Worm (Caenorhabditis elegans) whole organism, L2 larva: ENCODE results near the gene F44G4.3.

ENCODE experiments used
- C34F6.9 ChIP-seq: fragments of 150-350 bp; optimal IDR thresholded peaks from 2 replicates; lab custom pipeline; 2014; ENCODE audit warnings: missing biosample characterization, missing genetic modification characterization
- F13H6.1 ChIP-seq: sonication (generic microtip); optimal IDR thresholded peaks from 2 replicates; lab custom pipeline; 2016; ENCODE audit warnings: missing genetic modification characterization, missing compliant biosample characterization
- R02D3.7 ChIP-seq: fragments of 150-350 bp; optimal IDR thresholded peaks from 2 replicates; lab custom pipeline; 2014; ENCODE audit warnings: missing biosample characterization, missing genetic modification characterization
- Y55F3AM.14 ChIP-seq: fragments of 200-800 bp; sonication (Bioruptor generic); optimal IDR thresholded peaks from 2 replicates; lab custom pipeline; 2018; ENCODE audit warnings: mild to moderate bottlenecking, missing genetic modification characterization, missing compliant biosample characterization
- ZK546.5 ChIP-seq: sonication (generic microtip); optimal IDR thresholded peaks from 2 replicates; lab custom pipeline; 2017; ENCODE audit warnings: missing biosample characterization, missing genetic modification characterization
- alr-1 ChIP-seq: fragments of 150-350 bp; optimal IDR thresholded peaks from 2 replicates; lab custom pipeline; 2014; ENCODE audit warnings: missing biosample characterization, missing genetic modification characterization
- aly-2 ChIP-seq: fragments of 150-350 bp; optimal IDR thresholded peaks from 2 replicates; lab custom pipeline; 2014; ENCODE audit warnings: missing biosample characterization, missing genetic modification characterization
- ama-1 ChIP-seq: fragments of 150-350 bp; optimal IDR thresholded peaks from 2 replicates; lab custom pipeline; 2018; ENCODE audit warnings: inconsistent platforms
- blmp-1 ChIP-seq: sonication (generic microtip); optimal IDR thresholded peaks from 2 replicates; lab custom pipeline; 2017; ENCODE audit warnings: missing genetic modification characterization, mild to moderate bottlenecking, missing compliant biosample characterization, antibody characterized with exemption, moderate library complexity; ENCODE audit not compliant: insufficient read depth
- ceh-16 ChIP-seq: fragments of 150-350 bp; optimal IDR thresholded peaks from 2 replicates; lab custom pipeline; 2014; ENCODE audit warnings: missing biosample characterization, missing genetic modification characterization
- ceh-82 ChIP-seq: fragments of 150-350 bp; optimal IDR thresholded peaks from 2 replicates; lab custom pipeline; 2014; ENCODE audit warnings: missing biosample characterization, missing genetic modification characterization
- crh-2 ChIP-seq: sonication (generic microtip); optimal IDR thresholded peaks from 2 replicates; lab custom pipeline; 2017; ENCODE audit warnings: missing biosample characterization, missing genetic modification characterization
- dmd-4 ChIP-seq: sonication (generic microtip); optimal IDR thresholded peaks from 2 replicates; lab custom pipeline; 2017; ENCODE audit warnings: missing biosample characterization, missing genetic modification characterization
- egl-27 ChIP-seq: sonication (generic microtip); optimal IDR thresholded peaks from 3 replicates; lab custom pipeline; 2017; ENCODE audit warnings: missing biosample characterization, missing genetic modification reagents, missing genetic modification characterization
- elt-1 ChIP-seq: fragments of 150-350 bp; optimal IDR thresholded peaks from 2 replicates; lab custom pipeline; 2014; ENCODE audit warnings: missing biosample characterization, missing genetic modification characterization
- elt-3 ChIP-seq: sonication (generic microtip); optimal IDR thresholded peaks from 2 replicates; lab custom pipeline; 2017; ENCODE audit warnings: missing biosample characterization, missing genetic modification characterization
- fos-1 ChIP-seq: fragments of 150-350 bp; optimal IDR thresholded peaks from 2 replicates; lab custom pipeline; 2014; ENCODE audit warnings: missing biosample characterization, missing genetic modification characterization
- gmeb-1 ChIP-seq: fragments of 150-350 bp; optimal IDR thresholded peaks from 2 replicates; lab custom pipeline; 2014; ENCODE audit warnings: missing biosample characterization, missing genetic modification characterization
- lin-11 ChIP-seq: fragments of 150-350 bp; sonication (generic microtip); optimal IDR thresholded peaks from 2 replicates; lab custom pipeline; 2014; ENCODE audit warnings: missing biosample characterization, missing genetic modification characterization, inconsistent platforms, mixed read lengths
- lin-13 ChIP-seq: fragments of 150-350 bp; optimal IDR thresholded peaks from 2 replicates; lab custom pipeline; 2014; ENCODE audit warnings: missing biosample characterization, missing genetic modification reagents, missing genetic modification characterization
- lin-39 ChIP-seq: fragments of 150-350 bp; optimal IDR thresholded peaks from 2 replicates; lab custom pipeline; 2014; ENCODE audit warnings: missing biosample characterization, missing genetic modification reagents, missing genetic modification characterization
- lsy-2 ChIP-seq, 2 experiments: fragments of 150-350 bp in 1 of 2; sonication (generic microtip) in 1 of 2; optimal IDR thresholded peaks; 2 replicates each; lab custom pipeline; 2014 to 2017; ENCODE audit warnings: missing biosample characterization in 2 of 2, missing genetic modification characterization in 2 of 2
- mab-5 ChIP-seq: fragments of 150-350 bp; optimal IDR thresholded peaks from 2 replicates; lab custom pipeline; 2014; ENCODE audit warnings: missing biosample characterization, missing genetic modification characterization
- mbf-1 ChIP-seq: sonication (generic microtip); optimal IDR thresholded peaks from 2 replicates; lab custom pipeline; 2017; ENCODE audit warnings: missing biosample characterization, missing genetic modification characterization
- mdl-1 ChIP-seq, 2 experiments: fragments of 150-350 bp in 1 of 2; sonication (generic microtip) in 1 of 2; optimal IDR thresholded peaks; 2 replicates each; lab custom pipeline; 2017; ENCODE audit warnings: missing biosample characterization in 2 of 2, missing genetic modification characterization in 2 of 2
- nhr-10 ChIP-seq: sonication (generic microtip); optimal IDR thresholded peaks from 2 replicates; lab custom pipeline; 2017; ENCODE audit warnings: missing biosample characterization, missing genetic modification characterization
- nhr-11 ChIP-seq: fragments of 150-350 bp; optimal IDR thresholded peaks from 2 replicates; lab custom pipeline; 2014; ENCODE audit warnings: missing biosample characterization, missing genetic modification characterization
- nhr-12 ChIP-seq: fragments of 150-350 bp; optimal IDR thresholded peaks from 2 replicates; lab custom pipeline; 2014; ENCODE audit warnings: missing biosample characterization, missing genetic modification characterization
- nhr-129 ChIP-seq: fragments of 150-350 bp; optimal IDR thresholded peaks from 2 replicates; lab custom pipeline; 2014; ENCODE audit warnings: missing biosample characterization, missing genetic modification characterization
- nhr-21 ChIP-seq: fragments of 150-350 bp; optimal IDR thresholded peaks from 2 replicates; lab custom pipeline; 2014; ENCODE audit warnings: missing biosample characterization, missing genetic modification characterization
- nhr-23 ChIP-seq: fragments of 150-350 bp; optimal IDR thresholded peaks from 2 replicates; lab custom pipeline; 2014; ENCODE audit warnings: missing biosample characterization, missing genetic modification reagents, missing genetic modification characterization
- nhr-237 ChIP-seq: fragments of 150-350 bp; optimal IDR thresholded peaks from 2 replicates; lab custom pipeline; 2014; ENCODE audit warnings: missing biosample characterization, missing genetic modification characterization
- nhr-25 ChIP-seq: fragments of 150-350 bp; sonication (generic microtip); optimal IDR thresholded peaks from 3 replicates; lab custom pipeline; 2014; ENCODE audit warnings: missing biosample characterization, missing genetic modification characterization
- nhr-6 ChIP-seq: fragments of 150-350 bp; optimal IDR thresholded peaks from 2 replicates; lab custom pipeline; 2014; ENCODE audit warnings: missing biosample characterization, missing genetic modification characterization
- nhr-77 ChIP-seq: fragments of 150-350 bp; optimal IDR thresholded peaks from 2 replicates; lab custom pipeline; 2014; ENCODE audit warnings: missing biosample characterization, missing genetic modification characterization
- peb-1 ChIP-seq: fragments of 150-350 bp; optimal IDR thresholded peaks from 2 replicates; lab custom pipeline; 2014; ENCODE audit warnings: missing biosample characterization, missing genetic modification characterization
- sem-4 ChIP-seq: fragments of 150-350 bp; optimal IDR thresholded peaks from 2 replicates; lab custom pipeline; 2014; ENCODE audit warnings: missing biosample characterization, missing genetic modification reagents, missing genetic modification characterization
- skn-1 ChIP-seq: sonication (generic microtip); optimal IDR thresholded peaks from 2 replicates; lab custom pipeline; 2017; ENCODE audit warnings: missing biosample characterization, missing genetic modification characterization
- sma-3 ChIP-seq: sonication (generic microtip); optimal IDR thresholded peaks from 2 replicates; lab custom pipeline; 2016; ENCODE audit warnings: missing genetic modification reagents, missing genetic modification characterization, missing compliant biosample characterization
- sma-9 ChIP-seq, 2 experiments: fragments of 150-350 bp in 1 of 2; sonication (generic microtip) in 1 of 2; optimal IDR thresholded peaks; 2 replicates each; lab custom pipeline; 2014 to 2016; ENCODE audit warnings: missing genetic modification characterization in 2 of 2, mild to moderate bottlenecking in 1 of 2, missing biosample characterization in 1 of 2, missing compliant biosample characterization in 1 of 2, missing genetic modification reagents in 1 of 2, moderate library complexity in 1 of 2
- snpc-4 ChIP-seq: fragments of 150-350 bp; optimal IDR thresholded peaks from 2 replicates; lab custom pipeline; 2014; ENCODE audit warnings: missing biosample characterization, missing genetic modification characterization
- unc-55 ChIP-seq: fragments of 150-350 bp; sonication (generic microtip); optimal IDR thresholded peaks from 3 replicates; lab custom pipeline; 2014; ENCODE audit warnings: missing biosample characterization, missing genetic modification reagents, missing genetic modification characterization
- unc-62 ChIP-seq: fragments of 150-350 bp; optimal IDR thresholded peaks from 2 replicates; lab custom pipeline; 2014; ENCODE audit warnings: missing biosample characterization, missing genetic modification reagents, missing genetic modification characterization
- zag-1 ChIP-seq: fragments of 150-350 bp; optimal IDR thresholded peaks from 2 replicates; lab custom pipeline; 2014; ENCODE audit warnings: missing biosample characterization, missing genetic modification characterization
- ztf-1 ChIP-seq: fragments of 200-800 bp; sonication (Bioruptor generic); conservative IDR thresholded peaks from 2 replicates; pipeline ENCODE4 v1.3.6; 2022; ENCODE audit warnings: missing genetic modification characterization, missing compliant biosample characterization
- ztf-11 ChIP-seq: sonication (generic microtip); optimal IDR thresholded peaks from 2 replicates; lab custom pipeline; 2017; ENCODE audit warnings: missing biosample characterization, missing genetic modification characterization
- ztf-4 ChIP-seq: fragments of 150-350 bp; optimal IDR thresholded peaks from 2 replicates; lab custom pipeline; 2014; ENCODE audit warnings: missing biosample characterization, missing genetic modification characterization

F44G4.3 gene

ce11 chrII:8964835-8965234 is 32.6 kb downstream of the F44G4.3 start, which contains the start of the genes ndub-3 and C18E9.2:
Gene ndub-3, minus strand, starts transcription at chrII:8964890.
Gene C18E9.2, plus strand, starts transcription at chrII:8965006.
- no peak for TF ChIP-seq gmeb-1 (tag; lab: Kevin White, UChicago)
- TF ChIP-seq nhr-25 (tag; lab: Kevin White, UChicago) = no peak
- TF ChIP-seq C34F6.9 (tag; lab: Kevin White, UChicago) = peak; percentile 55
- peak in 1 of 2 experiments; percentile 66 for TF ChIP-seq lsy-2 (tag; optimal IDR thresholded peaks at IDR 0.05; lab: Kevin White, UChicago)
- TF ChIP-seq unc-55 (GFP tag; lab: Kevin White, UChicago) = peak; percentile 78
- TF ChIP-seq ceh-16 (tag; lab: Kevin White, UChicago) = no peak
- no peak for TF ChIP-seq nhr-12 (tag; lab: Kevin White, UChicago)
- TF ChIP-seq nhr-129 (tag; lab: Kevin White, UChicago) = peak; percentile 60
- peak; percentile 52 for TF ChIP-seq lin-11 (tag; lab: Kevin White, UChicago)
- peak; percentile 32 for TF ChIP-seq fos-1 (tag; lab: Kevin White, UChicago)
- peak; percentile 40 for TF ChIP-seq crh-2 (tag; lab: Kevin White, UChicago)

ce11 chrII:8964049-8964448 is 33.4 kb downstream of the F44G4.3 start, which contains the start of gene sftd-3:
Gene sftd-3, minus strand, starts transcription at chrII:8964149.
- no peak for TF ChIP-seq lin-39 (tag; lab: Kevin White, UChicago)
- no peak for TF ChIP-seq nhr-129 (tag; lab: Kevin White, UChicago)
- TF ChIP-seq crh-2 (tag; lab: Kevin White, UChicago) = no peak
- no peak for TF ChIP-seq ceh-16 (tag; lab: Kevin White, UChicago)
- TF ChIP-seq lin-13 (GFP tag; lab: Kevin White, UChicago) = no peak
- TF ChIP-seq gmeb-1 (tag; lab: Kevin White, UChicago) = no peak

ce11 chrII:8962206-8962605 is 35.3 kb downstream of the F44G4.3 start:
- TF ChIP-seq sma-3 (GFP tag; lab: Kevin White, UChicago) (no peak), ztf-1 (GFP tag; lab: Robert Waterston, UW) (no peak), fos-1 (tag; lab: Kevin White, UChicago) (no peak), nhr-11 (tag; lab: Kevin White, UChicago) (no peak), nhr-21 (tag; lab: Kevin White, UChicago) (no peak), unc-55 (GFP tag; lab: Kevin White, UChicago) (no peak), nhr-6 (tag; lab: Kevin White, UChicago) (no peak), nhr-25 (tag; lab: Kevin White, UChicago) (no peak), mbf-1 (tag; lab: Kevin White, UChicago) (no peak), ztf-4 (no peak), gmeb-1 (tag; lab: Kevin White, UChicago) (no peak), elt-3 (tag; lab: Kevin White, UChicago) (no peak), lin-39 (tag; lab: Kevin White, UChicago) (peak; percentile 27), C34F6.9 (tag; lab: Kevin White, UChicago) (peak; percentile 37), mab-5 (tag; lab: Kevin White, UChicago) (peak; percentile 7), nhr-77 (tag; lab: Kevin White, UChicago) (no peak), nhr-23 (tag; lab: Kevin White, UChicago) (no peak), skn-1 (no peak), ceh-82 (tag; lab: Kevin White, UChicago) (no peak), mdl-1 (tag; optimal IDR thresholded peaks at IDR 0.05; lab: Kevin White, UChicago) (no peak), F13H6.1 (tag; lab: Kevin White, UChicago) (peak; percentile 30), zag-1 (tag; lab: Kevin White, UChicago) (no peak), sma-9 (GFP tag; optimal IDR thresholded peaks at IDR 0.05; lab: Kevin White, UChicago) (peak; percentile 46), sma-9 (tag; optimal IDR thresholded peaks at IDR 0.05; lab: Kevin White, UChicago) (no peak), lin-11 (tag; lab: Kevin White, UChicago) (no peak), ZK546.5 (tag; lab: Kevin White, UChicago) (no peak), blmp-1 (tag; lab: Kevin White, UChicago) (no peak), nhr-237 (tag; lab: Kevin White, UChicago) (no peak), Y55F3AM.14 (GFP tag; lab: Kevin White, UChicago) (no peak), sem-4 (tag; lab: Kevin White, UChicago) (peak; percentile 7), crh-2 (tag; lab: Kevin White, UChicago) (peak; percentile 23), ztf-11 (tag; lab: Kevin White, UChicago) (no peak), nhr-12 (tag; lab: Kevin White, UChicago) (no peak), R02D3.7 (tag; lab: Kevin White, UChicago) (no peak), aly-2 (tag; lab: Kevin White, UChicago) (no peak), lin-13 (GFP tag; lab: Kevin White, UChicago) (no peak), nhr-10 (no peak), dmd-4 (tag; lab: Kevin White, UChicago) (no peak), snpc-4 (tag; lab: Kevin White, UChicago) (no peak), peb-1 (tag; lab: Kevin White, UChicago) (no peak), unc-62 (GFP tag; lab: Kevin White, UChicago) (no peak), alr-1 (tag; lab: Kevin White, UChicago) (no peak), ama-1 (lab: Kevin White, UChicago) (no peak), nhr-129 (tag; lab: Kevin White, UChicago) (peak; percentile 8), elt-1 (no peak), ceh-16 (tag; lab: Kevin White, UChicago) (no peak), lsy-2 (tag; optimal IDR thresholded peaks at IDR 0.05; lab: Kevin White, UChicago) (peak in 1 of 2 experiments; percentile 25), egl-27 (tag; lab: Kevin White, UChicago) (no peak)
